Fruit fly (Drosophila melanogaster) whole organism, prepupa: ENCODE data around the gene CG13392.

ENCODE experiments used
- CG10669 ChIP-seq: fragments of 200-800 bp; sonication (Bioruptor generic); optimal IDR thresholded peaks from 3 replicates; lab custom pipeline; 2018; ENCODE audit warnings: missing biosample characterization, mild to moderate bottlenecking, missing genetic modification characterization, moderate library complexity
- CG34406 ChIP-seq: fragments of 200-800 bp; sonication (Bioruptor generic); optimal IDR thresholded peaks from 3 replicates; lab custom pipeline; 2016; ENCODE audit warnings: missing biosample characterization, missing genetic modification characterization
- CG6808 ChIP-seq: fragments of 200-800 bp; sonication (Bioruptor generic); optimal IDR thresholded peaks from 3 replicates; lab custom pipeline; 2017; ENCODE audit warnings: missing biosample characterization, missing genetic modification characterization, mild to moderate bottlenecking, moderate library complexity, missing genetic modification reagents
- Gug ChIP-seq: fragments of 200-800 bp; sonication (Bioruptor generic); IDR thresholded peaks from 2 replicates; pipeline ENCODE4 v1.3.6; 2022; ENCODE audit warnings: missing biosample characterization, missing genetic modification characterization
- Hr39 ChIP-seq: fragments of 200-800 bp; sonication (Bioruptor generic); optimal IDR thresholded peaks from 2 replicates; lab custom pipeline; 2016; ENCODE audit warnings: missing biosample characterization, missing genetic modification characterization
- cyc ChIP-seq: fragments of 200-800 bp; sonication (Bioruptor generic); optimal IDR thresholded peaks from 3 replicates; lab custom pipeline; 2016; ENCODE audit warnings: missing biosample characterization, missing genetic modification characterization

DNA sequence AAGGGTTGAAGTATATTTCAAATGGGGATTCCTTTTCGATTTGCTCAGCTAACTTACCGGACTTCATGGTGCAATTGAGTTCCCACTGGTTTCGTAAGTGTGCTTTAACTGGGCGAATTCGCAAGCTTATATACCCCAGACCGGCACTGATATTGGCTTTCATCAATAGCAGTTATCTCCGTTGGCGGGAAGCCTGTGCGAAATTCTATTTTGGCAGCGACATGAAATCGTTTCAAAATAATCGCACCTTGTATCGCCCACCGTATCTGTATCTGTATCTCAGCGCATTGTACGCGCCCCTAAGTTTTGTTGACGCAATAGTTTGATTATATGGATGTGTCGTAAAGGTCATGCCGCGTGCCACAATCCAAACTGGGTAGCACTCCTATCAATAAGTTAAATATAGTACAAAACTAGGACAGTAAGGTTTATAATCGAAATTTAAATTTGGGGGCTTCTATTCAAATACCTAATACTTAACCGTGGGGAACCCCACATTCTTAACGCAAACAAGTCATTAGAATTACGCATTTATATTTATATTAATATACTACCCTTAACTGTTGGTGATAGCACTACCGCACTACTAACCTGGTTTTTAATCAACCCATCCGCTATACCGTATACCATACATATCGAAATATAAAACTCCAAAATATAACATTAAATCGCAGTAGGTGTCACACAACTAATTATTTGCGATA lies 13.5 kb upstream of the CG13392 start, which contains the start of the genes Peritrophin-15a and CG13385:
- TF ChIP-seq CG10669 (no peak), Gug (GFP tag; lab: Robert Waterston, UW) (no peak), Hr39 (GFP tag; lab: Kevin White, UChicago) (no peak), cyc (GFP tag; lab: Kevin White, UChicago) (no peak), CG34406 (GFP tag; lab: Kevin White, UChicago) (no peak), CG6808 (no peak)
